Worm (Caenorhabditis elegans): ENCODE measurements around the gene mrp-7.

DNA sequence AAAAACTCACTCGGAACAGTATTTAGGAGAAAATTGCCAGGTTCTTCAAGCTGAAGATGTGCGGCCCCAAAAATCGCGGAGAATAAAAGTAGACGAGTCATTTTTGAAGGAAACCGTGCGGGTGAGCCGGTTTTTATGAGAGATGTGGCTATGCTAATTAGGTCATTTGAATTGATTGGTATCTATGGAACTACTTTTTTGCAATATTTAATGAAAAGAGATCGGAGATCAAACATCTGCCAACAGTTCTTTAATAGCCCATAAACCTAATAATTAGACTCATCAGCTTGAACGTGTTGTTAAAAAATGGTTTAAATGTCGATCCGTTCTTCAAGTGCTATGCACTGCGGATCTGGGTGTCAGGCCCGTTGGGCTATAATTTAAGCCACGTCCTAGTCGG lies 40.8 kb downstream of the mrp-7 start, which contains the start of gene Y43F8C.16:
- TF ChIP-seq snpc-4 (GFP tag; optimal IDR thresholded peaks at IDR 0.05) (no peak), snpc-4 (tag; optimal IDR thresholded peaks at IDR 0.05) (no peak), ets-4 (GFP tag; optimal IDR thresholded peaks at IDR 0.05) (no peak), F49E8.2 (tag; optimal IDR thresholded peaks at IDR 0.05; ENCODE audit: insufficient read depth) (no peak)
